Worm (Caenorhabditis elegans) whole organism, L1 larva: ENCODE results near the gene chtb-3.

Source experiments
- ama-1 ChIP-seq: fragments of 150-350 bp; optimal IDR thresholded peaks from 2 replicates; lab custom pipeline; 2014
- ces-1 ChIP-seq: fragments of 150-350 bp; optimal IDR thresholded peaks from 2 replicates; lab custom pipeline; 2014; ENCODE audit warnings: missing biosample characterization, missing genetic modification reagents, missing genetic modification characterization
- fos-1 ChIP-seq: fragments of 150-350 bp; optimal IDR thresholded peaks from 2 replicates; lab custom pipeline; 2014; ENCODE audit warnings: missing biosample characterization, missing genetic modification characterization
- lin-14 ChIP-seq: fragments of 200-800 bp; sonication (Bioruptor generic); optimal IDR thresholded peaks from 2 replicates; lab custom pipeline; 2018; ENCODE audit warnings: mild to moderate bottlenecking, missing genetic modification characterization, moderate library complexity, missing compliant biosample characterization
- nhr-237 ChIP-seq: fragments of 150-350 bp; optimal IDR thresholded peaks from 2 replicates; lab custom pipeline; 2014; ENCODE audit warnings: missing biosample characterization, missing genetic modification characterization
- pqm-1 ChIP-seq: sonication (generic microtip); optimal IDR thresholded peaks from 3 replicates; lab custom pipeline; 2017; ENCODE audit warnings: missing biosample characterization, missing genetic modification characterization
- snpc-4 ChIP-seq: fragments of 150-350 bp; optimal IDR thresholded peaks from 2 replicates; lab custom pipeline; 2014; ENCODE audit warnings: missing biosample characterization, missing genetic modification characterization
- sox-4 ChIP-seq: sonication (generic microtip); optimal IDR thresholded peaks from 2 replicates; lab custom pipeline; 2016; ENCODE audit warnings: missing genetic modification characterization, missing compliant biosample characterization
- unc-98 ChIP-seq: fragments of 200-800 bp; sonication (Bioruptor generic); IDR thresholded peaks from 2 replicates; pipeline ENCODE4 v1.3.6; 2022; ENCODE audit warnings: missing genetic modification characterization, missing compliant biosample characterization
- zag-1 ChIP-seq: fragments of 150-350 bp; optimal IDR thresholded peaks from 2 replicates; lab custom pipeline; 2014; ENCODE audit warnings: missing biosample characterization, missing genetic modification characterization

DNA sequence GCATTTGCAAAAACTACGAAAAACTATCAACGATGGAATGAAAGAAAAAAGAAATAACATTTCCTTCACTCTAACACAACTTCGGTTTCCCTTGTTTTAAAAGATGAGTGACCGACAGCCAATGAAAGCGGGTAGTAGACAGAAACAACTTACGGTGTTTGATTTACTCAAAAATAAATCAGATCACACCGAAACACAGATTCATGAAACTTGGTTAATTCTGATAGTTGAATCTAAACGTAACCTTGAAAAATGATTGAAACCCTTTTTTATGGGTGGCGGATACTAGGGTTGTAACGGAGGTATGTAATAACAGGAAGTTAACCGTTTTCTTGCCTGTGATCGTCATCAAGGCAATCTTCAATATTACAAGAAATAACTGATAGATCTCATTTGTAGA lies 44.1 kb downstream of the chtb-3 start:
- TF ChIP-seq lin-14 (GFP tag; lab: Kevin White, UChicago) (peak; percentile 72), ces-1 (no peak), snpc-4 (tag; lab: Kevin White, UChicago) (no peak), pqm-1 (tag; lab: Kevin White, UChicago) (no peak), ama-1 (no peak), sox-4 (tag; lab: Kevin White, UChicago) (no peak), nhr-237 (tag; lab: Kevin White, UChicago) (no peak), zag-1 (tag; lab: Kevin White, UChicago) (no peak), fos-1 (tag; lab: Kevin White, UChicago) (no peak), unc-98 (GFP tag; lab: Robert Waterston, UW) (no peak)
